Fruit fly (Drosophila melanogaster) whole organism, embryonic: Measurements from ENCODE around the gene Rtnl1.

Source experiments
- Blimp-1 ChIP-seq: fragments of 200-800 bp; sonication (Bioruptor generic); optimal IDR thresholded peaks from 3 replicates; lab custom pipeline; 2018; ENCODE audit warnings: missing biosample characterization, missing genetic modification characterization, mild to moderate bottlenecking, moderate library complexity, missing genetic modification reagents
- CG10209 ChIP-seq: fragments of 200-800 bp; sonication (Bioruptor generic); optimal IDR thresholded peaks from 3 replicates; lab custom pipeline; 2017; ENCODE audit warnings: missing biosample characterization, mild to moderate bottlenecking, missing genetic modification characterization, missing genetic modification reagents
- CG10979 ChIP-seq: fragments of 200-800 bp; sonication (Bioruptor generic); optimal IDR thresholded peaks from 2 replicates; lab custom pipeline; 2018; ENCODE audit warnings: missing biosample characterization, mild to moderate bottlenecking, missing genetic modification characterization, moderate library complexity
- CG11093 ChIP-seq: fragments of 200-800 bp; sonication (Bioruptor generic); IDR thresholded peaks from 3 replicates; pipeline ENCODE4 v1.3.6; 2022; ENCODE audit warnings: missing biosample characterization, missing genetic modification characterization
- CG14441 ChIP-seq: fragments of 200-800 bp; sonication (Bioruptor generic); IDR thresholded peaks from 2 replicates; pipeline ENCODE4 v1.3.6; 2022; ENCODE audit warnings: missing biosample characterization, missing genetic modification characterization
- CG15601 ChIP-seq: fragments of 200-800 bp; sonication (Bioruptor generic); optimal IDR thresholded peaks from 3 replicates; lab custom pipeline; 2019; ENCODE audit warnings: missing biosample characterization, mild to moderate bottlenecking, missing genetic modification characterization, moderate library complexity
- CG1603 ChIP-seq: fragments of 200-800 bp; sonication (Bioruptor generic); optimal IDR thresholded peaks from 2 replicates; lab custom pipeline; 2019; ENCODE audit warnings: missing biosample characterization, mild to moderate bottlenecking, missing genetic modification characterization, moderate library complexity
- CG16813 ChIP-seq: fragments of 200-800 bp; sonication (Bioruptor generic); IDR thresholded peaks from 3 replicates; pipeline ENCODE4 v1.3.6; 2022; ENCODE audit warnings: missing biosample characterization, missing genetic modification characterization; ENCODE audit not compliant: partially characterized antibody
- CG2889 ChIP-seq: fragments of 200-800 bp; sonication (Bioruptor generic); IDR thresholded peaks from 3 replicates; pipeline ENCODE4 v1.3.6; 2022; ENCODE audit warnings: missing biosample characterization, missing genetic modification characterization
- CG31388 ChIP-seq: fragments of 200-800 bp; sonication (Bioruptor generic); optimal IDR thresholded peaks from 2 replicates; lab custom pipeline; 2016; ENCODE audit warnings: missing biosample characterization, missing genetic modification characterization
- CG3847 ChIP-seq: fragments of 200-800 bp; sonication (Bioruptor generic); IDR thresholded peaks from 2 replicates; pipeline ENCODE4 v1.3.6; 2022; ENCODE audit warnings: missing biosample characterization, missing genetic modification characterization
- CG4282 ChIP-seq: fragments of 200-800 bp; sonication (Bioruptor generic); optimal IDR thresholded peaks from 2 replicates; lab custom pipeline; 2016; ENCODE audit warnings: missing biosample characterization, missing genetic modification characterization
- CG4404 ChIP-seq: fragments of 200-800 bp; sonication (Bioruptor generic); IDR thresholded peaks from 2 replicates; pipeline ENCODE4 v1.3.6; 2022; ENCODE audit warnings: missing biosample characterization, missing genetic modification characterization
- CG4424 ChIP-seq: fragments of 200-800 bp; sonication (Bioruptor generic); optimal IDR thresholded peaks from 3 replicates; lab custom pipeline; 2016; ENCODE audit warnings: missing biosample characterization, missing genetic modification characterization
- CG6689 ChIP-seq: fragments of 200-800 bp; sonication (Bioruptor generic); IDR thresholded peaks from 2 replicates; pipeline ENCODE4 v1.3.6; 2022; ENCODE audit warnings: missing biosample characterization, missing genetic modification characterization
- CG8281 ChIP-seq: fragments of 200-800 bp; sonication (Bioruptor generic); optimal IDR thresholded peaks from 2 replicates; lab custom pipeline; 2018; ENCODE audit warnings: missing biosample characterization, mild to moderate bottlenecking, missing genetic modification characterization, moderate library complexity
- CG8478 ChIP-seq: fragments of >200 bp; optimal IDR thresholded peaks from 2 replicates; lab custom pipeline; 2018
- CG9876 ChIP-seq: fragments of 200-800 bp; sonication (Bioruptor generic); optimal IDR thresholded peaks from 2 replicates; lab custom pipeline; 2016; ENCODE audit warnings: missing biosample characterization, missing genetic modification characterization
- CkIIα-i1 ChIP-seq: fragments of 200-800 bp; sonication (Bioruptor generic); IDR thresholded peaks from 2 replicates; pipeline ENCODE4 v1.3.6; 2022; ENCODE audit warnings: missing biosample characterization, missing genetic modification characterization
- Dip2 ChIP-seq: fragments of 200-800 bp; sonication (Bioruptor generic); IDR thresholded peaks from 2 replicates; pipeline ENCODE4 v1.3.6; 2022; ENCODE audit warnings: missing biosample characterization, missing genetic modification characterization
- Dll ChIP-seq: fragments of 200-800 bp; sonication (Bioruptor generic); IDR thresholded peaks from 4 replicates; pipeline ENCODE4 v1.3.6; 2022; ENCODE audit warnings: missing biosample characterization, missing genetic modification characterization; ENCODE audit not compliant: partially characterized antibody
- Doc2 ChIP-seq: fragments of 200-800 bp; sonication (Bioruptor generic); IDR thresholded peaks from 2 replicates; pipeline ENCODE4 v1.3.6; 2022; ENCODE audit warnings: missing biosample characterization, missing genetic modification characterization
- Dref ChIP-seq: fragments of 200-800 bp; sonication (Bioruptor generic); IDR thresholded peaks from 2 replicates; pipeline ENCODE4 v1.3.6; 2022; ENCODE audit warnings: missing biosample characterization, missing genetic modification characterization
- Ets97D ChIP-seq: fragments of 200-800 bp; sonication (Bioruptor generic); optimal IDR thresholded peaks from 3 replicates; lab custom pipeline; 2016; ENCODE audit warnings: missing biosample characterization, missing genetic modification characterization
- Fer3 ChIP-seq: fragments of 200-800 bp; sonication (Bioruptor generic); optimal IDR thresholded peaks from 2 replicates; lab custom pipeline; 2018; ENCODE audit warnings: missing biosample characterization, mild to moderate bottlenecking, missing genetic modification characterization, moderate library complexity
- Hand ChIP-seq: fragments of 200-800 bp; sonication (Bioruptor generic); optimal IDR thresholded peaks from 2 replicates; lab custom pipeline; 2017; ENCODE audit warnings: mild to moderate bottlenecking, missing biosample characterization, missing genetic modification reagents, missing genetic modification characterization
- Hr51 ChIP-seq, 2 experiments: fragments of 200-800 bp; sonication (Bioruptor generic); optimal IDR thresholded peaks; 2 replicates in 1 of 2; 3 replicates in 1 of 2; lab custom pipeline; 2016 to 2018; ENCODE audit warnings: missing biosample characterization in 2 of 2, missing genetic modification characterization in 2 of 2, mild to moderate bottlenecking in 1 of 2, moderate library complexity in 1 of 2
- Med ChIP-seq: fragments of 200-800 bp; sonication (Bioruptor generic); peaks from one replicate; lab custom pipeline; 2016; ENCODE audit warnings: missing biosample characterization, missing genetic modification characterization, mild to moderate bottlenecking, inconsistent platforms, moderate library complexity
- NC2α ChIP-seq: fragments of 200-800 bp; sonication (Bioruptor generic); optimal IDR thresholded peaks from 2 replicates; lab custom pipeline; 2016; ENCODE audit warnings: missing biosample characterization, missing genetic modification characterization
- Ssrp ChIP-seq: fragments of 200-800 bp; sonication (Bioruptor generic); optimal IDR thresholded peaks from 2 replicates; lab custom pipeline; 2018; ENCODE audit warnings: missing biosample characterization, mild to moderate bottlenecking, missing genetic modification characterization, moderate library complexity
- TFAM ChIP-seq: fragments of 200-800 bp; sonication (Bioruptor generic); optimal IDR thresholded peaks from 2 replicates; lab custom pipeline; 2017; ENCODE audit warnings: missing biosample characterization, missing genetic modification characterization, inconsistent platforms
- Usf ChIP-seq: fragments of 200-800 bp; sonication (Bioruptor generic); optimal IDR thresholded peaks from 2 replicates; lab custom pipeline; 2017; ENCODE audit warnings: missing genotype, missing biosample characterization, missing genetic modification characterization
- bab2 ChIP-seq: fragments of 200-800 bp; sonication (Bioruptor generic); optimal IDR thresholded peaks from 2 replicates; lab custom pipeline; 2016; ENCODE audit warnings: missing biosample characterization, missing genetic modification characterization
- chif ChIP-seq, 2 experiments: fragments of 200-800 bp; sonication (Bioruptor generic); optimal IDR thresholded peaks; 3 replicates each; lab custom pipeline; 2016; ENCODE audit warnings: missing biosample characterization in 2 of 2, missing genetic modification characterization in 2 of 2
- crc ChIP-seq: fragments of 200-800 bp; sonication (Bioruptor generic); optimal IDR thresholded peaks from 2 replicates; lab custom pipeline; 2016; ENCODE audit warnings: missing biosample characterization, missing genetic modification characterization
- esg ChIP-seq: fragments of 200-800 bp; sonication (Bioruptor generic); conservative IDR thresholded peaks from 2 replicates; pipeline ENCODE4 v1.3.6; 2022; ENCODE audit warnings: missing biosample characterization, missing genetic modification characterization
- eve ChIP-seq, 2 experiments: fragments of >200 bp; optimal IDR thresholded peaks; 2 replicates each; lab custom pipeline; 2017; ENCODE audit warnings: missing biosample characterization in 2 of 2, missing genetic modification characterization in 2 of 2
- ewg ChIP-seq: fragments of 200-800 bp; sonication (Bioruptor generic); optimal IDR thresholded peaks from 3 replicates; lab custom pipeline; 2017; ENCODE audit warnings: mild to moderate bottlenecking, missing biosample characterization, missing genetic modification reagents, missing genetic modification characterization
- fu2 ChIP-seq: fragments of 200-800 bp; sonication (Bioruptor generic); optimal IDR thresholded peaks from 2 replicates; lab custom pipeline; 2016; ENCODE audit warnings: missing biosample characterization, missing genetic modification characterization
- gce ChIP-seq: fragments of 200-800 bp; sonication (Bioruptor generic); IDR thresholded peaks from 3 replicates; pipeline ENCODE4 v1.3.6; 2022; ENCODE audit warnings: missing biosample characterization, missing genetic modification characterization
- grau ChIP-seq: fragments of 200-800 bp; optimal IDR thresholded peaks from 3 replicates; lab custom pipeline; 2019; ENCODE audit warnings: missing biosample characterization, mild to moderate bottlenecking, missing genetic modification characterization, moderate library complexity
- ind ChIP-seq: fragments of 200-800 bp; sonication (Bioruptor generic); optimal IDR thresholded peaks from 3 replicates; lab custom pipeline; 2016; ENCODE audit warnings: missing biosample characterization, missing genetic modification characterization
- inv ChIP-seq: fragments of 200-800 bp; sonication (Bioruptor generic); IDR thresholded peaks from 2 replicates; pipeline ENCODE4 v1.3.6; 2022; ENCODE audit warnings: missing biosample characterization, missing genetic modification characterization; ENCODE audit not compliant: partially characterized antibody
- lilli ChIP-seq: fragments of 200-800 bp; sonication (Bioruptor generic); optimal IDR thresholded peaks from 3 replicates; lab custom pipeline; 2016; ENCODE audit warnings: missing biosample characterization, missing genetic modification characterization
- mam ChIP-seq: fragments of 200-800 bp; sonication (Bioruptor generic); optimal IDR thresholded peaks from 3 replicates; lab custom pipeline; 2016; ENCODE audit warnings: missing biosample characterization, missing genetic modification characterization
- rib ChIP-seq: fragments of 200-800 bp; sonication (Bioruptor generic); IDR thresholded peaks from 2 replicates; pipeline ENCODE4 v1.3.6; 2022; ENCODE audit warnings: missing biosample characterization, missing genetic modification characterization
- sna ChIP-seq: fragments of 200-800 bp; sonication (Bioruptor generic); IDR thresholded peaks from 2 replicates; pipeline ENCODE4 v1.3.6; 2022; ENCODE audit warnings: missing biosample characterization, missing genetic modification characterization; ENCODE audit not compliant: partially characterized antibody
- tll ChIP-seq, 2 experiments: fragments of 200-800 bp in 1 of 2; fragments of >200 bp in 1 of 2; sonication (Bioruptor generic) in 1 of 2; optimal IDR thresholded peaks; 2 replicates each; lab custom pipeline; 2017 to 2019; ENCODE audit warnings: missing biosample characterization in 2 of 2, missing genetic modification characterization in 2 of 2, mild to moderate bottlenecking in 1 of 2, moderate library complexity in 1 of 2
- ttk ChIP-seq: fragments of 200-800 bp; sonication (Bioruptor generic); IDR thresholded peaks from 2 replicates; pipeline ENCODE4 v2.1.2; 2022; ENCODE audit warnings: missing biosample characterization, missing genetic modification characterization
- vnd ChIP-seq: fragments of 200-800 bp; sonication (Bioruptor generic); IDR thresholded peaks from 3 replicates; pipeline ENCODE4 v1.3.6; 2022; ENCODE audit warnings: missing biosample characterization, missing genetic modification characterization; ENCODE audit not compliant: partially characterized antibody

Rtnl1 gene

DNA sequence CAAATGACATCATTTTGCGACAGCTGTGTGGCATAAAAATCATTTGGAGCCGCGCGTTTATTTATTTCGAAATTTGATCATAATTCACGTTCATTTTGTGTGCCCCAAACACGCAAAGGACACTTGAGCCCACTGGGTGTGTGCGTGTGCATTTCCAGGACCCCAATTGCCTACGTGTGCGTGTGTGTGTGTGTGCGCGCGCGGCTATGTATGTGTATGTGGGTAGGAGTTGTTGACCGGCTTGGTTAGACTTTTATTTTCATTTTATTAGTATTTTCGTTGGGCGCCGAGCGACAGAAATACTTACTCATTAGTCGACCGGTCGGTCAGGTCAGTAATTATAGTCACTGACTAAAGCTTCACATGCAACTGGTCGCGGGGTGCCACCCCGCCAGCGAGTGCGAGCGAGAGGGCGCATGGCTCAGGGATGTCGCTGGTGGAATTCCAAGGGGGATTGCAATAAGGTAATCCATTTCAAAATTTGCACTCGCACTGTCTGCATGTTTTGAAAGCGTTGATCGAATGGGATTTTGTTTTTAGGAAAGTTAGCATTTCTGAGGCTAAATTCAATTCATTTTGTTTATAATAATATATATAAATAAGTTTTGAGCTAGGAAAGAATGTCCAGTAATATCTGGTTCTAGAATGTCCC is 34.1 kb upstream of the Rtnl1 start (continued):
- TF ChIP-seq CG31388 (GFP tag; lab: Kevin White, UChicago): no peak
- peak; percentile 53 for TF ChIP-seq CG10209 (GFP tag; lab: Kevin White, UChicago)
- TF ChIP-seq CG4404 (GFP tag; lab: Robert Waterston, UW): no peak; the same call in 1 of the 2 replicates
- peak; percentile 4 for TF ChIP-seq CG15601 (tag; lab: Kevin White, UChicago)
- TF ChIP-seq ind (GFP tag; lab: Kevin White, UChicago): peak; percentile 63
- TF ChIP-seq crc (GFP tag; lab: Kevin White, UChicago): no peak
- no peak for TF ChIP-seq NC2α (GFP tag; lab: Kevin White, UChicago)
- TF ChIP-seq ewg (GFP tag; lab: Kevin White, UChicago): peak; percentile 37
- TF ChIP-seq CG3847 (GFP tag; lab: Robert Waterston, UW): no peak
- no peak for TF ChIP-seq CG8478
- no peak for TF ChIP-seq Hand (GFP tag; lab: Kevin White, UChicago)
- TF ChIP-seq CG6689 (GFP tag; lab: Robert Waterston, UW): 0 out of 2 replicates have a peak, but pooled peaks have one; percentile 26
- TF ChIP-seq Blimp-1 (GFP tag; lab: Kevin White, UChicago): peak; percentile 14
- TF ChIP-seq grau (tag; lab: Kevin White, UChicago): peak; percentile 32
- no peak for TF ChIP-seq sna
- TF ChIP-seq vnd (GFP tag; lab: Robert Waterston, UW): no peak
- no peak for TF ChIP-seq CG11093 (GFP tag; lab: Robert Waterston, UW)
- no peak for TF ChIP-seq CG8281 (tag; lab: Kevin White, UChicago)
- peak; percentile 76 for TF ChIP-seq Med (GFP tag; lab: Kevin White, UChicago)
- TF ChIP-seq tll (GFP tag; optimal IDR thresholded peaks at IDR 0.05; lab: Kevin White, UChicago): no peak
- peak; percentile 50 for TF ChIP-seq mam (GFP tag; lab: Kevin White, UChicago)
- peak; percentile 4 for TF ChIP-seq fu2 (GFP tag; lab: Kevin White, UChicago)
- no peak for TF ChIP-seq CG4282 (GFP tag; lab: Kevin White, UChicago)
- TF ChIP-seq CG4424 (GFP tag; lab: Kevin White, UChicago): peak; percentile 41
- peak; percentile 49 for TF ChIP-seq Ssrp (tag; lab: Kevin White, UChicago)
- TF ChIP-seq ttk (GFP tag; lab: Robert Waterston, UW): peak; percentile 43
- TF ChIP-seq eve (GFP tag; optimal IDR thresholded peaks at IDR 0.05; lab: Kevin White, UChicago): no peak
- no peak for TF ChIP-seq esg (GFP tag; lab: Robert Waterston, UW)
- TF ChIP-seq CG14441 (GFP tag; lab: Robert Waterston, UW): peak; percentile 55
- no peak for TF ChIP-seq Ets97D (GFP tag; lab: Kevin White, UChicago)
- no peak for TF ChIP-seq gce (GFP tag; lab: Robert Waterston, UW)
- no peak for TF ChIP-seq inv (GFP tag; lab: Robert Waterston, UW)
- TF ChIP-seq Usf (GFP tag; lab: Kevin White, UChicago): no peak
- TF ChIP-seq TFAM (GFP tag; lab: Kevin White, UChicago): no peak
- TF ChIP-seq CG2889 (GFP tag; lab: Robert Waterston, UW): peak; percentile 64; the same call in 1 of the 3 replicates
- no peak for TF ChIP-seq Dip2 (GFP tag; lab: Robert Waterston, UW)
- no peak for TF ChIP-seq CG9876 (GFP tag; lab: Kevin White, UChicago)
- TF ChIP-seq lilli (GFP tag; lab: Kevin White, UChicago): peak; percentile 57
- TF ChIP-seq Dll (GFP tag; lab: Robert Waterston, UW): no peak
- peak; percentile 50; the same call in 1 of the 2 replicates for TF ChIP-seq rib
- TF ChIP-seq Fer3 (tag; lab: Kevin White, UChicago): peak; percentile 19
- peak in 1 of 2 experiments; percentile 45 for TF ChIP-seq Hr51 (GFP tag; optimal IDR thresholded peaks at IDR 0.05; lab: Kevin White, UChicago)
- TF ChIP-seq CG16813 (GFP tag; lab: Robert Waterston, UW): no peak
- TF ChIP-seq Doc2 (GFP tag; lab: Robert Waterston, UW): no peak
- peak; percentile 25 for TF ChIP-seq CG1603 (tag; lab: Kevin White, UChicago)
- TF ChIP-seq CG10979: peak; percentile 25
- no peak for TF ChIP-seq chif (GFP tag; optimal IDR thresholded peaks at IDR 0.05; lab: Kevin White, UChicago)
- no peak for TF ChIP-seq Dref (GFP tag; lab: Robert Waterston, UW)
- no peak for TF ChIP-seq bab2
- TF ChIP-seq CkIIα-i1 (GFP tag; lab: Robert Waterston, UW): no peak
